Worm (Caenorhabditis elegans) whole organism, L3 larva: Measurements from ENCODE around the gene tsp-16.

Experiments
- ceh-28 ChIP-seq: fragments of 150-350 bp; optimal IDR thresholded peaks from 2 replicates; lab custom pipeline; 2014; ENCODE audit warnings: missing biosample characterization, missing genetic modification reagents, missing genetic modification characterization
- ceh-82 ChIP-seq: fragments of 150-350 bp; optimal IDR thresholded peaks from 2 replicates; lab custom pipeline; 2014; ENCODE audit warnings: missing biosample characterization, missing genetic modification characterization
- daf-12 ChIP-seq: fragments of 150-350 bp; optimal IDR thresholded peaks from 2 replicates; lab custom pipeline; 2014; ENCODE audit warnings: missing biosample characterization, missing genetic modification reagents, missing genetic modification characterization
- elt-2 ChIP-seq: sonication (generic microtip); optimal IDR thresholded peaks from 2 replicates; lab custom pipeline; 2016; ENCODE audit warnings: missing genetic modification reagents, mild to moderate bottlenecking, missing genetic modification characterization, missing compliant biosample characterization
- fkh-10 ChIP-seq: sonication (generic microtip); optimal IDR thresholded peaks from 2 replicates; lab custom pipeline; 2017; ENCODE audit warnings: missing biosample characterization, missing genetic modification reagents, missing genetic modification characterization
- nhr-237 ChIP-seq: fragments of 150-350 bp; optimal IDR thresholded peaks from 2 replicates; lab custom pipeline; 2014; ENCODE audit warnings: missing biosample characterization, missing genetic modification characterization
- snpc-4 ChIP-seq: fragments of 150-350 bp; optimal IDR thresholded peaks from 2 replicates; lab custom pipeline; 2014; ENCODE audit warnings: missing biosample characterization, missing genetic modification characterization
- unc-39 ChIP-seq: sonication (generic microtip); optimal IDR thresholded peaks from 4 replicates; lab custom pipeline; 2017; ENCODE audit warnings: missing biosample characterization, missing genetic modification characterization

- TF ChIP-seq unc-39 (tag; lab: Kevin White, UChicago) (no peak), ceh-28 (no peak), elt-2 (tag; lab: Kevin White, UChicago) (no peak), ceh-82 (no peak), nhr-237 (tag; lab: Kevin White, UChicago) (no peak), fkh-10 (GFP tag; lab: Kevin White, UChicago) (no peak), daf-12 (no peak), snpc-4 (tag; lab: Kevin White, UChicago) (no peak)
These were observed 23.3 kb upstream of the tsp-16 start, which contains the start of gene cah-5 for ce11 chrX:7019733-7020132.
